Fruit fly (Drosophila melanogaster) whole organism, embryonic: ENCODE data around the gene CG7646.

Source experiments
- Antp ChIP-seq: fragments of 200-800 bp; sonication (Bioruptor generic); optimal IDR thresholded peaks from 3 replicates; lab custom pipeline; 2016; ENCODE audit warnings: missing biosample characterization, missing genetic modification characterization
- Bdp1 ChIP-seq: fragments of 200-800 bp; sonication (Bioruptor generic); optimal IDR thresholded peaks from 3 replicates; lab custom pipeline; 2016; ENCODE audit warnings: missing biosample characterization, missing genetic modification characterization
- Bteb2 ChIP-seq: fragments of 200-800 bp; sonication (Bioruptor generic); optimal IDR thresholded peaks from 2 replicates; lab custom pipeline; 2016; ENCODE audit warnings: missing biosample characterization, missing genetic modification characterization
- CG1024 ChIP-seq: fragments of 200-800 bp; sonication (Bioruptor generic); IDR thresholded peaks from 2 replicates; pipeline ENCODE4 v1.3.6; 2022; ENCODE audit warnings: missing biosample characterization, missing genetic modification characterization
- CG10267 ChIP-seq: fragments of 200-800 bp; sonication (Bioruptor generic); optimal IDR thresholded peaks from 2 replicates; lab custom pipeline; 2018; ENCODE audit warnings: missing biosample characterization, mild to moderate bottlenecking, missing genetic modification characterization, moderate library complexity
- CG10366 ChIP-seq: fragments of 200-800 bp; sonication (Bioruptor generic); IDR thresholded peaks from 2 replicates; pipeline ENCODE4 v1.3.6; 2022; ENCODE audit warnings: missing biosample characterization, missing genetic modification characterization
- CG11696 ChIP-seq: fragments of 200-800 bp; sonication (Bioruptor generic); IDR thresholded peaks from 2 replicates; pipeline ENCODE4 v1.3.6; 2022; ENCODE audit warnings: missing biosample characterization, missing genetic modification characterization
- CG12155 ChIP-seq: fragments of 200-800 bp; sonication (Bioruptor generic); optimal IDR thresholded peaks from 3 replicates; lab custom pipeline; 2016; ENCODE audit warnings: missing biosample characterization, missing genetic modification characterization
- CG12769 ChIP-seq: fragments of 200-800 bp; sonication (Bioruptor generic); optimal IDR thresholded peaks from 2 replicates; lab custom pipeline; 2019; ENCODE audit warnings: missing biosample characterization, mild to moderate bottlenecking, missing genetic modification characterization, moderate library complexity
- CG13123 ChIP-seq: fragments of 200-800 bp; sonication (Bioruptor generic); optimal IDR thresholded peaks from 2 replicates; lab custom pipeline; 2016; ENCODE audit warnings: missing biosample characterization, missing genetic modification characterization
- CG13287 ChIP-seq: fragments of 200-800 bp; sonication (Bioruptor generic); IDR thresholded peaks from 2 replicates; pipeline ENCODE4 v1.3.6; 2022; ENCODE audit warnings: missing biosample characterization, missing genetic modification characterization; ENCODE audit not compliant: partially characterized antibody
- CG15479 ChIP-seq: fragments of 200-800 bp; sonication (Bioruptor generic); optimal IDR thresholded peaks from 3 replicates; lab custom pipeline; 2019; ENCODE audit warnings: missing biosample characterization, mild to moderate bottlenecking, missing genetic modification characterization, moderate library complexity
- CG1647 ChIP-seq: fragments of 200-800 bp; sonication (Bioruptor generic); optimal IDR thresholded peaks from 3 replicates; lab custom pipeline; 2016; ENCODE audit warnings: missing biosample characterization, missing genetic modification characterization
- CG2678 ChIP-seq: fragments of 200-800 bp; sonication (Bioruptor generic); optimal IDR thresholded peaks from 3 replicates; lab custom pipeline; 2019; ENCODE audit warnings: missing biosample characterization, mild to moderate bottlenecking, missing genetic modification characterization, moderate library complexity
- CG3838 ChIP-seq: fragments of 200-800 bp; sonication (Bioruptor generic); optimal IDR thresholded peaks from 3 replicates; lab custom pipeline; 2016; ENCODE audit warnings: missing biosample characterization, missing genetic modification characterization
- CG4730 ChIP-seq: fragments of 200-800 bp; sonication (Bioruptor generic); IDR thresholded peaks from 2 replicates; pipeline ENCODE4 v1.3.6; 2022; ENCODE audit warnings: missing biosample characterization, missing genetic modification characterization
- CG6854 ChIP-seq: fragments of 200-800 bp; sonication (Bioruptor generic); optimal IDR thresholded peaks from 3 replicates; lab custom pipeline; 2017; ENCODE audit warnings: missing biosample characterization, mild to moderate bottlenecking, missing genetic modification characterization
- CG7745 ChIP-seq: fragments of 200-800 bp; sonication (Bioruptor generic); optimal IDR thresholded peaks from 2 replicates; lab custom pipeline; 2018; ENCODE audit warnings: missing biosample characterization, mild to moderate bottlenecking, missing genetic modification characterization, moderate library complexity
- CG7963 ChIP-seq: fragments of 200-800 bp; sonication (Bioruptor generic); IDR thresholded peaks from 3 replicates; pipeline ENCODE4 v1.3.6; 2022; ENCODE audit warnings: missing biosample characterization, missing genetic modification characterization; ENCODE audit not compliant: partially characterized antibody
- CG8290 ChIP-seq, 3 experiments: fragments of 200-800 bp; sonication (Bioruptor generic); optimal IDR thresholded peaks; 2 replicates each; lab custom pipeline; 2016 to 2019; ENCODE audit warnings: missing biosample characterization in 3 of 3, missing genetic modification characterization in 3 of 3, mild to moderate bottlenecking in 2 of 3, moderate library complexity in 1 of 3
- D19B ChIP-seq: fragments of 200-800 bp; sonication (Bioruptor generic); optimal IDR thresholded peaks from 2 replicates; lab custom pipeline; 2017; ENCODE audit warnings: missing biosample characterization, mild to moderate bottlenecking, missing genetic modification characterization
- Dad ChIP-seq: fragments of 200-800 bp; sonication (Bioruptor generic); optimal IDR thresholded peaks from 3 replicates; lab custom pipeline; 2016; ENCODE audit warnings: missing biosample characterization, missing genetic modification characterization
- H15 ChIP-seq: fragments of 200-800 bp; sonication (Bioruptor generic); IDR thresholded peaks from 3 replicates; pipeline ENCODE4 v1.3.6; 2022; ENCODE audit warnings: missing biosample characterization, missing genetic modification characterization
- HmgZ ChIP-seq: fragments of 200-800 bp; sonication (Bioruptor generic); optimal IDR thresholded peaks from 2 replicates; lab custom pipeline; 2018; ENCODE audit warnings: missing biosample characterization, mild to moderate bottlenecking, missing genetic modification characterization
- Jarid2 ChIP-seq: fragments of 200-800 bp; sonication (Bioruptor generic); optimal IDR thresholded peaks from 3 replicates; lab custom pipeline; 2017; ENCODE audit warnings: mild to moderate bottlenecking, missing biosample characterization, missing genetic modification reagents, missing genetic modification characterization
- Myb ChIP-seq: fragments of 200-800 bp; sonication (Bioruptor generic); optimal IDR thresholded peaks from 2 replicates; lab custom pipeline; 2016; ENCODE audit warnings: missing biosample characterization, missing genetic modification characterization
- Side ChIP-seq: fragments of 200-800 bp; sonication (Bioruptor generic); optimal IDR thresholded peaks from 2 replicates; lab custom pipeline; 2016; ENCODE audit warnings: missing biosample characterization, missing genetic modification characterization
- ab ChIP-seq: fragments of 200-800 bp; sonication (Bioruptor generic); optimal IDR thresholded peaks from 2 replicates; lab custom pipeline; 2016; ENCODE audit warnings: missing biosample characterization, missing genetic modification characterization
- amos ChIP-seq: fragments of 200-800 bp; sonication (Bioruptor generic); IDR thresholded peaks from 2 replicates; pipeline ENCODE4 v1.3.6; 2022; ENCODE audit warnings: missing biosample characterization, missing genetic modification characterization; ENCODE audit not compliant: partially characterized antibody
- ash1 ChIP-seq: fragments of 200-800 bp; sonication (Bioruptor generic); optimal IDR thresholded peaks from 2 replicates; lab custom pipeline; 2018; ENCODE audit warnings: missing biosample characterization, mild to moderate bottlenecking, missing genetic modification characterization
- bsh ChIP-seq, 2 experiments: fragments of 200-800 bp; sonication (Bioruptor generic); optimal IDR thresholded peaks; 2 replicates each; lab custom pipeline; 2017 to 2018; ENCODE audit warnings: mild to moderate bottlenecking in 2 of 2, missing biosample characterization in 2 of 2, missing genetic modification characterization in 2 of 2, moderate library complexity in 1 of 2
- cas ChIP-seq: fragments of 200-800 bp; sonication (Bioruptor generic); IDR thresholded peaks from 2 replicates; pipeline ENCODE4 v1.3.6; 2022; ENCODE audit warnings: missing biosample characterization, missing genetic modification characterization
- chn ChIP-seq: fragments of 200-800 bp; sonication (Bioruptor generic); optimal IDR thresholded peaks from 2 replicates; lab custom pipeline; 2016; ENCODE audit warnings: missing biosample characterization, missing genetic modification characterization
- crol ChIP-seq: fragments of 200-800 bp; sonication (Bioruptor generic); IDR thresholded peaks from 2 replicates; pipeline ENCODE4 v1.3.6; 2022; ENCODE audit warnings: missing biosample characterization, missing genetic modification characterization
- dm ChIP-seq: fragments of 200-800 bp; sonication (Bioruptor generic); optimal IDR thresholded peaks from 3 replicates; lab custom pipeline; 2016; ENCODE audit warnings: missing biosample characterization, missing genetic modification characterization
- gce ChIP-seq: fragments of 200-800 bp; sonication (Bioruptor generic); IDR thresholded peaks from 3 replicates; pipeline ENCODE4 v1.3.6; 2022; ENCODE audit warnings: missing biosample characterization, missing genetic modification characterization
- gcm ChIP-seq: fragments of 200-800 bp; sonication (Bioruptor generic); optimal IDR thresholded peaks from 2 replicates; lab custom pipeline; 2019; ENCODE audit warnings: missing biosample characterization, mild to moderate bottlenecking, missing genetic modification characterization, moderate library complexity
- gem ChIP-seq: fragments of 200-800 bp; sonication (Bioruptor generic); optimal IDR thresholded peaks from 2 replicates; lab custom pipeline; 2019; ENCODE audit warnings: missing biosample characterization, mild to moderate bottlenecking, missing genetic modification characterization, moderate library complexity
- jumu ChIP-seq: fragments of 200-800 bp; sonication (Bioruptor generic); optimal IDR thresholded peaks from 3 replicates; lab custom pipeline; 2016; ENCODE audit warnings: missing biosample characterization, missing genetic modification characterization
- nau ChIP-seq: fragments of 200-800 bp; sonication (Bioruptor generic); optimal IDR thresholded peaks from 3 replicates; lab custom pipeline; 2017; ENCODE audit warnings: missing biosample characterization, mild to moderate bottlenecking, missing genetic modification characterization, missing genetic modification reagents
- onecut ChIP-seq: fragments of 200-800 bp; sonication (Bioruptor generic); IDR thresholded peaks from 2 replicates; pipeline ENCODE4 v1.3.6; 2022; ENCODE audit warnings: missing biosample characterization, missing genetic modification characterization
- p53 ChIP-seq: fragments of 200-800 bp; sonication (Bioruptor generic); optimal IDR thresholded peaks from 2 replicates; lab custom pipeline; 2016; ENCODE audit warnings: missing biosample characterization, missing genetic modification characterization
- pb ChIP-seq: fragments of 200-800 bp; sonication (Bioruptor generic); optimal IDR thresholded peaks from 3 replicates; lab custom pipeline; 2016; ENCODE audit warnings: missing biosample characterization, missing genetic modification characterization
- prd ChIP-seq, 3 experiments: fragments of >200 bp in 2 of 3; fragments of 200-800 bp in 1 of 3; sonication (Bioruptor generic) in 1 of 3; optimal IDR thresholded peaks in 2 of 3; IDR thresholded peaks in 1 of 3; 2 replicates in 2 of 3; 3 replicates in 1 of 3; pipeline versions ENCODE4 v1.3.6 to Lab custom; 2017 to 2022; ENCODE audit warnings: missing biosample characterization in 1 of 3, missing genetic modification characterization in 1 of 3
- psq ChIP-seq: fragments of 200-800 bp; sonication (Bioruptor generic); optimal IDR thresholded peaks from 2 replicates; lab custom pipeline; 2017; ENCODE audit warnings: missing biosample characterization, missing genetic modification characterization
- pum ChIP-seq: fragments of 200-800 bp; sonication (Bioruptor generic); optimal IDR thresholded peaks from 2 replicates; lab custom pipeline; 2016; ENCODE audit warnings: missing biosample characterization, missing genetic modification characterization
- slbo ChIP-seq: fragments of 200-800 bp; sonication (Bioruptor generic); IDR thresholded peaks from 2 replicates; pipeline ENCODE4 v1.3.6; 2022; ENCODE audit warnings: missing biosample characterization, missing genetic modification characterization
- trem ChIP-seq: fragments of 200-800 bp; optimal IDR thresholded peaks from 3 replicates; lab custom pipeline; 2019; ENCODE audit warnings: missing biosample characterization, mild to moderate bottlenecking, missing genetic modification characterization, moderate library complexity
- unc-4 ChIP-seq: fragments of 200-800 bp; sonication (Bioruptor generic); IDR thresholded peaks from 2 replicates; pipeline ENCODE4 v1.3.6; 2022; ENCODE audit warnings: missing biosample characterization, missing genetic modification characterization; ENCODE audit not compliant: partially characterized antibody
- usp ChIP-seq: fragments of >200 bp; optimal IDR thresholded peaks from 2 replicates; lab custom pipeline; 2017; ENCODE audit warnings: missing biosample characterization, missing genetic modification characterization
- wdn ChIP-seq: fragments of 200-800 bp; sonication (Bioruptor generic); IDR thresholded peaks from 2 replicates; pipeline ENCODE4 v1.3.6; 2022; ENCODE audit warnings: missing biosample characterization, missing genetic modification characterization

The CG7646 gene

dm6 chr3L:19991714-19992231, at the start of gene CG7646, which contains the start of gene Nca (continued):
- TF ChIP-seq CG4730 (GFP tag; lab: Robert Waterston, UW) (no peak), HmgZ (tag; lab: Kevin White, UChicago) (peak; percentile 52), CG13287 (GFP tag; lab: Robert Waterston, UW) (peak; percentile 94), trem (tag; lab: Kevin White, UChicago) (peak; percentile 64), CG15479 (GFP tag; lab: Kevin White, UChicago) (peak; percentile 25), slbo (GFP tag; lab: Robert Waterston, UW) (no peak), jumu (GFP tag; lab: Kevin White, UChicago) (no peak), nau (no peak), CG7745 (tag; lab: Kevin White, UChicago) (no peak), CG1647 (GFP tag; lab: Kevin White, UChicago) (no peak), gem (tag; lab: Kevin White, UChicago) (peak; percentile 27), Dad (GFP tag; lab: Kevin White, UChicago) (peak; percentile 16), CG7963 (GFP tag; lab: Robert Waterston, UW) (peak; percentile 91), D19B (GFP tag; lab: Kevin White, UChicago) (no peak), amos (GFP tag; lab: Robert Waterston, UW) (peak; percentile 96), gce (GFP tag; lab: Robert Waterston, UW) (no peak), gcm (GFP tag; lab: Kevin White, UChicago) (no peak), Side (GFP tag; lab: Kevin White, UChicago) (no peak), H15 (GFP tag; lab: Robert Waterston, UW) (no peak), pb (no peak), chn (GFP tag; lab: Kevin White, UChicago) (no peak), CG3838 (GFP tag; lab: Kevin White, UChicago) (no peak), CG10267 (tag; lab: Kevin White, UChicago) (peak; percentile 36), wdn (GFP tag; lab: Robert Waterston, UW) (no peak), Bdp1 (no peak), bsh (GFP tag; optimal IDR thresholded peaks at IDR 0.05; lab: Kevin White, UChicago) (no peak), Bteb2 (no peak), usp (no peak), cas (GFP tag; lab: Robert Waterston, UW) (no peak), CG12769 (tag; lab: Kevin White, UChicago) (no peak), p53 (GFP tag; lab: Kevin White, UChicago) (no peak), CG6854 (GFP tag; lab: Kevin White, UChicago) (no peak), dm (no peak), CG10366 (no peak), CG1024 (GFP tag; lab: Robert Waterston, UW) (no peak), ab (GFP tag; lab: Kevin White, UChicago) (no peak), prd (optimal IDR thresholded peaks at IDR 0.05; lab: Kevin White, UChicago) (no peak), prd (GFP tag; IDR thresholded peaks at IDR 0.05; lab: Robert Waterston, UW) (no peak), pum (GFP tag; lab: Kevin White, UChicago) (no peak), CG2678 (tag; lab: Kevin White, UChicago) (no peak), onecut (GFP tag; lab: Robert Waterston, UW) (peak; percentile 76), crol (no peak), CG11696 (GFP tag; lab: Robert Waterston, UW) (no peak), Jarid2 (GFP tag; lab: Kevin White, UChicago) (no peak), CG8290 (GFP tag; optimal IDR thresholded peaks at IDR 0.05; lab: Kevin White, UChicago) (no peak), CG8290 (tag; optimal IDR thresholded peaks at IDR 0.05; lab: Kevin White, UChicago) (no peak), ash1 (GFP tag; lab: Kevin White, UChicago) (no peak), CG13123 (GFP tag; lab: Kevin White, UChicago) (no peak), Antp (GFP tag; lab: Kevin White, UChicago) (no peak), psq (GFP tag; lab: Kevin White, UChicago) (no peak), Myb (peak; percentile 92), CG12155 (no peak), unc-4 (GFP tag; lab: Robert Waterston, UW) (peak; percentile 85)
